Worm (Caenorhabditis elegans) whole organism, L3 larva: ENCODE data around the gene F35F10.13.

Experiments used
- R02D3.7 ChIP-seq: fragments of 150-350 bp; optimal IDR thresholded peaks from 2 replicates; lab custom pipeline; 2014; ENCODE audit warnings: missing biosample characterization, missing genetic modification characterization
- aly-2 ChIP-seq: fragments of 150-350 bp; optimal IDR thresholded peaks from 2 replicates; lab custom pipeline; 2014; ENCODE audit warnings: missing biosample characterization, missing genetic modification characterization
- ama-1 ChIP-seq: fragments of 150-350 bp; optimal IDR thresholded peaks from 2 replicates; lab custom pipeline; 2018
- ceh-28 ChIP-seq: fragments of 150-350 bp; optimal IDR thresholded peaks from 2 replicates; lab custom pipeline; 2014; ENCODE audit warnings: missing biosample characterization, missing genetic modification reagents, missing genetic modification characterization
- ceh-82 ChIP-seq: fragments of 150-350 bp; optimal IDR thresholded peaks from 2 replicates; lab custom pipeline; 2014; ENCODE audit warnings: missing biosample characterization, missing genetic modification characterization
- ceh-9 ChIP-seq: sonication (generic microtip); optimal IDR thresholded peaks from 2 replicates; lab custom pipeline; 2018; ENCODE audit warnings: missing biosample characterization, missing genetic modification characterization
- egl-5 ChIP-seq: fragments of 150-350 bp; optimal IDR thresholded peaks from 2 replicates; lab custom pipeline; 2017; ENCODE audit warnings: missing biosample characterization, missing genetic modification reagents, missing genetic modification characterization, inconsistent platforms
- elt-3 ChIP-seq, 3 experiments: fragments of 150-350 bp in 1 of 3; sonication (generic microtip) in 2 of 3; optimal IDR thresholded peaks; 2 replicates in 2 of 3; 4 replicates in 1 of 3; lab custom pipeline; 2014 to 2017; ENCODE audit warnings: missing biosample characterization in 3 of 3, missing genetic modification characterization in 3 of 3
- fkh-2 ChIP-seq: fragments of 150-350 bp; optimal IDR thresholded peaks from 2 replicates; lab custom pipeline; 2014; ENCODE audit warnings: missing biosample characterization, missing genetic modification reagents, missing genetic modification characterization
- fos-1 ChIP-seq: fragments of 150-350 bp; optimal IDR thresholded peaks from 2 replicates; lab custom pipeline; 2014; ENCODE audit warnings: missing biosample characterization, missing genetic modification characterization
- hmg-11 ChIP-seq: sonication (generic microtip); optimal IDR thresholded peaks from 2 replicates; lab custom pipeline; 2016; ENCODE audit warnings: missing genetic modification characterization, missing compliant biosample characterization
- jun-1 ChIP-seq: fragments of 150-350 bp; optimal IDR thresholded peaks from 2 replicates; lab custom pipeline; 2014; ENCODE audit warnings: missing biosample characterization, missing genetic modification reagents, missing genetic modification characterization
- lin-15B ChIP-seq: fragments of 150-350 bp; optimal IDR thresholded peaks from 2 replicates; lab custom pipeline; 2014; ENCODE audit warnings: missing biosample characterization, missing genetic modification characterization
- lin-39 ChIP-seq: fragments of 150-350 bp; optimal IDR thresholded peaks from 2 replicates; lab custom pipeline; 2018; ENCODE audit warnings: missing biosample characterization, missing genetic modification reagents, missing genetic modification characterization
- mdl-1 ChIP-seq: fragments of 150-350 bp; optimal IDR thresholded peaks from 2 replicates; lab custom pipeline; 2014; ENCODE audit warnings: missing biosample characterization, missing genetic modification characterization
- nfya-1 ChIP-seq: sonication (generic microtip); optimal IDR thresholded peaks from 2 replicates; lab custom pipeline; 2017; ENCODE audit warnings: missing genetic modification characterization, mild to moderate bottlenecking, missing compliant biosample characterization, antibody characterized with exemption, moderate library complexity; ENCODE audit not compliant: insufficient read depth
- nhr-23 ChIP-seq: fragments of 150-350 bp; optimal IDR thresholded peaks from 2 replicates; lab custom pipeline; 2014; ENCODE audit warnings: missing biosample characterization, missing genetic modification reagents, missing genetic modification characterization
- nhr-43 ChIP-seq: sonication (generic microtip); optimal IDR thresholded peaks from 2 replicates; lab custom pipeline; 2016; ENCODE audit warnings: mild to moderate bottlenecking, missing genetic modification characterization, missing compliant biosample characterization; ENCODE audit not compliant: poor library complexity, severe bottlenecking
- nhr-76 ChIP-seq: fragments of 150-350 bp; sonication (generic microtip); optimal IDR thresholded peaks from 5 replicates; lab custom pipeline; 2014; ENCODE audit warnings: missing biosample characterization, missing genetic modification characterization
- nhr-77 ChIP-seq: fragments of 150-350 bp; optimal IDR thresholded peaks from 2 replicates; lab custom pipeline; 2014; ENCODE audit warnings: missing biosample characterization, missing genetic modification characterization
- pha-4 ChIP-seq: fragments of 150-350 bp; optimal IDR thresholded peaks from 2 replicates; lab custom pipeline; 2014; ENCODE audit warnings: missing biosample characterization, missing genetic modification reagents, missing genetic modification characterization
- pqm-1 ChIP-seq: fragments of 150-350 bp; optimal IDR thresholded peaks from 2 replicates; lab custom pipeline; 2017; ENCODE audit warnings: missing biosample characterization, missing genetic modification characterization, inconsistent platforms
- sea-2 ChIP-seq: fragments of 150-350 bp; sonication (generic microtip); optimal IDR thresholded peaks from 4 replicates; lab custom pipeline; 2014; ENCODE audit warnings: missing biosample characterization, missing genetic modification reagents, missing genetic modification characterization
- skn-1 ChIP-seq: fragments of 150-350 bp; optimal IDR thresholded peaks from 2 replicates; lab custom pipeline; 2014; ENCODE audit warnings: missing biosample characterization, missing genetic modification characterization
- tbx-2 ChIP-seq: sonication (generic microtip); optimal IDR thresholded peaks from 2 replicates; lab custom pipeline; 2016; ENCODE audit warnings: mild to moderate bottlenecking, missing genetic modification characterization, missing compliant biosample characterization
- unc-39 ChIP-seq: sonication (generic microtip); optimal IDR thresholded peaks from 4 replicates; lab custom pipeline; 2017; ENCODE audit warnings: missing biosample characterization, missing genetic modification characterization
- unc-62 ChIP-seq: fragments of 150-350 bp; sonication (generic microtip); optimal IDR thresholded peaks from 4 replicates; lab custom pipeline; 2014; ENCODE audit warnings: missing biosample characterization, missing genetic modification reagents, missing genetic modification characterization
- ztf-4 ChIP-seq: fragments of 150-350 bp; optimal IDR thresholded peaks from 2 replicates; lab custom pipeline; 2014; ENCODE audit warnings: missing biosample characterization, missing genetic modification characterization

F35F10.13 gene

ce11 chrV:3281523-3281922, 37.4 kb downstream of the F35F10.13 start, which contains the start of gene T28A11.25:
T28A11.25 (plus strand) TSS chrV:3281823.
- TF ChIP-seq ceh-28 (tag; lab: Kevin White, UChicago) (no peak), ceh-82 (tag; lab: Kevin White, UChicago) (no peak), ceh-9 (tag; lab: Kevin White, UChicago) (no peak), nhr-76 (tag; lab: Kevin White, UChicago) (no peak), lin-39 (tag; lab: Kevin White, UChicago) (no peak), nhr-23 (tag; lab: Kevin White, UChicago) (no peak), egl-5 (tag; lab: Kevin White, UChicago) (no peak), jun-1 (tag; lab: Kevin White, UChicago) (no peak), lin-15B (no peak), ama-1 (no peak), hmg-11 (tag; lab: Kevin White, UChicago) (no peak), tbx-2 (tag; lab: Kevin White, UChicago) (no peak)

DNA sequence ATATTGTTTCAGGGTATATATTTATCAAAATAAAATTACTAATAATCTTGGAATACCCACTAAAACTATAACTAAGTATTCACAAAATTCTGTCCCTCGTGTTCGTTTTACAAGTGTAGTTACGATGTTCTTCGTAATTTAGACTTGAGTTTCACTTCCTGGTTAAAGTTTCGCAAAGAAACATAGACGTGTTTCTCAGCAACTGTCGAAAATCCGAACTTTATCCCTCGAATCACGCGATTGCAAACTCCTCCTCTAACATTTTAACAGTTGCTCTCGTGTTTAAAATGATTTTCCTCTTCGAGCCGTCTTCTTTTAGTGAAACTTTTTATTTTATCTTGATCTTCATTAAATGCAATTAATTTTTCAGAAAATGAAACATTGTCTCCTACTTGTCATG, 38.9 kb downstream of the F35F10.13 start, which contains the start of gene T28A11.2:
TSS of gene T28A11.2 (plus strand) at position 371 of the 400 bp plus-strand sequence.
- TF ChIP-seq unc-39 (no peak), unc-62 (GFP tag; lab: Kevin White, UChicago) (no peak), nhr-76 (tag; lab: Kevin White, UChicago) (no peak), pha-4 (tag; lab: Kevin White, UChicago) (no peak), skn-1 (no peak), lin-15B (no peak), sea-2 (GFP tag; lab: Kevin White, UChicago) (no peak), elt-3 (tag; optimal IDR thresholded peaks at IDR 0.05; lab: Kevin White, UChicago) (no peak), R02D3.7 (tag; lab: Kevin White, UChicago) (no peak), aly-2 (tag; lab: Kevin White, UChicago) (no peak), nfya-1 (tag; lab: Kevin White, UChicago) (no peak), pqm-1 (tag; lab: Kevin White, UChicago) (no peak), nhr-77 (tag; lab: Kevin White, UChicago) (no peak), hmg-11 (tag; lab: Kevin White, UChicago) (no peak)

ce11 chrV:3279138-3279537, 39.7 kb downstream of the F35F10.13 start:
- TF ChIP-seq egl-5 (tag; lab: Kevin White, UChicago) (peak; percentile 26), nhr-43 (tag; lab: Kevin White, UChicago) (no peak)

ce11 chrV:3278101-3278639, 40.7 kb downstream of the F35F10.13 start, which contains the start of gene fbxa-64:
fbxa-64 (minus strand) TSS chrV:3278151.
- peak; percentile 29 for TF ChIP-seq hmg-11 (tag; lab: Kevin White, UChicago)
- no peak for TF ChIP-seq ceh-9 (tag; lab: Kevin White, UChicago)

DNA sequence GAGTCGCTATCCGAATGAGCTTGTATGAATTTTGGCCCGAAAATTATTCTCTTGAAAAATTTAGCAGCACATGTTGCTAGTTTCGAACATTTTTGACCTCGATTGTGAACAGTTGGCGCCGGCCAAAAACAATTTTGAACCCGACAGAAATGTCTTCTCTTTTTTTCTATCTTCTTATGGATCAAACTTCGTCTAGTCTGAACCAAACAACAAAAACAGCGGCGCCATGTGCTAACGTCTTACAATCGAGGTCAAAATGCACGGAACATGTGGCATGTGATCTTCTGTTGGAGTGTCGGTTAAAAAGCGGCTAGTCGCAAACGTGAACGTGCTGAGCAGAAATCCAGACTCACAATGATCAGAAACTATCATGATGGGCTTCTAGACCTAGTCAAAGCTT, 42.7 kb downstream of the F35F10.13 start:
- TF ChIP-seq ztf-4 = no peak
- TF ChIP-seq lin-39 (tag; lab: Kevin White, UChicago) = peak; percentile 32
- peak; percentile 26 for TF ChIP-seq egl-5 (tag; lab: Kevin White, UChicago)
- TF ChIP-seq fos-1 (tag; lab: Kevin White, UChicago) = no peak
- TF ChIP-seq, all 47 proteins: peak for 2

DNA sequence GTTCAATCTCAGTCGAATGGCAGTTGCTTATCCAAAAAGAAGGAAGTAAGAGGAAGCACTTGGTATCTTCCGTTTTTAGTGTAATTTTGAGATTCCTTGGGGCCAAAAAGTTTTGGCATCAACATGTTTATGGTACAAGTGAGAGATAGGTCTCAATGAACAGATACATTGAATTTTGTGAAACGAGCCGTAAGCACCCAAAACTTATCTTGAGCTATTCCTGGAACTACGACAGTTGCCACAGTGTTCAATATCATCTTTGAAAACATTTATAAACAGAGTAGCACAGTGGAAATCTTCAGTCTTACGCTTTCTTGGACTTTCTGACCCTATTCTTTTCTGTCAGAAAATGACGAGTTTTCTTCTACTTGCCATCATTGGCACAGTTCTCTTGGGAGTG, 43.8 kb downstream of the F35F10.13 start, which contains the start of gene T28A11.3:
TSS of gene T28A11.3 (plus strand) at position 301 of the 400 bp plus-strand sequence.
- TF ChIP-seq nhr-76 (tag; lab: Kevin White, UChicago) (no peak), ceh-9 (tag; lab: Kevin White, UChicago) (no peak), nfya-1 (tag; lab: Kevin White, UChicago) (no peak), ztf-4 (no peak), mdl-1 (tag; lab: Kevin White, UChicago) (no peak)
- TF ChIP-seq, all 47 proteins: peak for 0

ce11 chrV:3273577-3274100, 45.2 kb downstream of the F35F10.13 start, which contains the start of gene T28A11.4:
T28A11.4 (plus strand) TSS chrV:3274050.
- no peak for TF ChIP-seq fkh-2
- TF ChIP-seq ztf-4 = no peak
